Worm (Caenorhabditis elegans) whole organism, midembryonic: ENCODE data around the gene zipt-7.2.

Source experiments
- cog-1 ChIP-seq: sonication (generic microtip); optimal IDR thresholded peaks from 2 replicates; lab custom pipeline; 2016; ENCODE audit warnings: missing genetic modification characterization, missing compliant biosample characterization
- flt-1 ChIP-seq: fragments of 200-800 bp; sonication (Bioruptor generic); IDR thresholded peaks from 2 replicates; pipeline ENCODE4 v1.3.6; 2022; ENCODE audit warnings: missing genetic modification characterization, missing compliant biosample characterization

ce11 chrX:15493322-15493721 lies 14.4 kb downstream of the zipt-7.2 start, which contains the start of gene gob-1:
- TF ChIP-seq flt-1 (GFP tag; lab: Robert Waterston, UW) (no peak), cog-1 (no peak)
